Fruit fly (Drosophila melanogaster): ENCODE data around the gene Bgb.

- TF ChIP-seq Sin3A (optimal IDR thresholded peaks at IDR 0.05) (no peak), Myc (optimal IDR thresholded peaks at IDR 0.05) (no peak), insv (optimal IDR thresholded peaks at IDR 0.05) (no peak), ttk (optimal IDR thresholded peaks at IDR 0.05) (no peak), h (optimal IDR thresholded peaks at IDR 0.05) (no peak), psq (optimal IDR thresholded peaks at IDR 0.05) (no peak)
Observed at dm6 chr3L:1602833-1603128, 36.7 kb upstream of the Bgb start, which contains the start of the genes CG18170 and CG33791.

All from Kc167 (cell line).